Fruit fly (Drosophila melanogaster) whole organism, embryonic: ENCODE results near the gene cwo.
"Not testable (repeated sequence)": the region's sequence is repeated elsewhere in the genome, so short reads cannot be mapped to it uniquely, and the experiment has no call there.

Experiments
- B-H2 ChIP-seq: fragments of 200-800 bp; sonication (Bioruptor generic); optimal IDR thresholded peaks from 2 replicates; lab custom pipeline; 2018; ENCODE audit warnings: missing biosample characterization, mild to moderate bottlenecking, missing genetic modification characterization
- CG10209 ChIP-seq: fragments of 200-800 bp; sonication (Bioruptor generic); optimal IDR thresholded peaks from 3 replicates; lab custom pipeline; 2017; ENCODE audit warnings: missing biosample characterization, mild to moderate bottlenecking, missing genetic modification characterization, missing genetic modification reagents
- CG10274 ChIP-seq: fragments of 200-800 bp; sonication (Bioruptor generic); optimal IDR thresholded peaks from 3 replicates; lab custom pipeline; 2017; ENCODE audit warnings: missing biosample characterization, mild to moderate bottlenecking, missing genetic modification characterization
- CG10959 ChIP-seq: fragments of 200-800 bp; sonication (Bioruptor generic); IDR thresholded peaks from 2 replicates; pipeline ENCODE4 v1.3.6; 2022; ENCODE audit warnings: missing biosample characterization, missing genetic modification characterization
- CG1233 ChIP-seq: fragments of 200-800 bp; sonication (Bioruptor generic); optimal IDR thresholded peaks from 4 replicates; lab custom pipeline; 2018; ENCODE audit warnings: missing biosample characterization, mild to moderate bottlenecking, missing genetic modification characterization
- CG12942 ChIP-seq: fragments of 200-800 bp; sonication (Bioruptor generic); optimal IDR thresholded peaks from 3 replicates; lab custom pipeline; 2016; ENCODE audit warnings: missing biosample characterization, missing genetic modification characterization
- CG13123 ChIP-seq: fragments of 200-800 bp; sonication (Bioruptor generic); optimal IDR thresholded peaks from 2 replicates; lab custom pipeline; 2016; ENCODE audit warnings: missing biosample characterization, missing genetic modification characterization
- CG13894 ChIP-seq: fragments of 200-800 bp; sonication (Bioruptor generic); optimal IDR thresholded peaks from 3 replicates; lab custom pipeline; 2018; ENCODE audit warnings: missing biosample characterization, mild to moderate bottlenecking, missing genetic modification characterization, moderate library complexity
- CG14667 ChIP-seq: fragments of 200-800 bp; sonication (Bioruptor generic); IDR thresholded peaks from 2 replicates; pipeline ENCODE4 v1.3.6; 2022; ENCODE audit warnings: missing biosample characterization, missing genetic modification characterization
- CG14860 ChIP-seq: fragments of 200-800 bp; sonication (Bioruptor generic); IDR thresholded peaks from 3 replicates; pipeline ENCODE4 v1.3.6; 2022; ENCODE audit warnings: missing biosample characterization, missing genetic modification characterization; ENCODE audit not compliant: partially characterized antibody
- CG15514 ChIP-seq: fragments of 200-800 bp; sonication (Bioruptor generic); optimal IDR thresholded peaks from 3 replicates; lab custom pipeline; 2017; ENCODE audit warnings: missing biosample characterization, missing genetic modification characterization, mild to moderate bottlenecking, moderate library complexity, missing genetic modification reagents
- CG18599 ChIP-seq: fragments of 200-800 bp; sonication (Bioruptor generic); optimal IDR thresholded peaks from 3 replicates; lab custom pipeline; 2017; ENCODE audit warnings: missing biosample characterization, missing genetic modification characterization, mild to moderate bottlenecking, moderate library complexity, missing genetic modification reagents
- CG3163 ChIP-seq: fragments of 200-800 bp; sonication (Bioruptor generic); optimal IDR thresholded peaks from 3 replicates; lab custom pipeline; 2016; ENCODE audit warnings: missing biosample characterization, missing genetic modification characterization
- CG32767 ChIP-seq: fragments of 200-800 bp; sonication (Bioruptor generic); IDR thresholded peaks from 2 replicates; pipeline ENCODE4 v1.3.6; 2022; ENCODE audit warnings: missing biosample characterization, missing genetic modification characterization
- CG33557 ChIP-seq: fragments of 200-800 bp; sonication (Bioruptor generic); optimal IDR thresholded peaks from 2 replicates; lab custom pipeline; 2019; ENCODE audit warnings: missing biosample characterization, mild to moderate bottlenecking, missing genetic modification characterization, moderate library complexity
- CG6683 ChIP-seq: fragments of 200-800 bp; sonication (Bioruptor generic); optimal IDR thresholded peaks from 2 replicates; lab custom pipeline; 2017; ENCODE audit warnings: missing biosample characterization, mild to moderate bottlenecking, missing genetic modification characterization, missing genetic modification reagents
- CG7357 ChIP-seq: fragments of 200-800 bp; sonication (Bioruptor generic); IDR thresholded peaks from 3 replicates; pipeline ENCODE4 v1.3.6; 2022; ENCODE audit warnings: missing biosample characterization, missing genetic modification characterization
- CG7745 ChIP-seq: fragments of 200-800 bp; sonication (Bioruptor generic); optimal IDR thresholded peaks from 2 replicates; lab custom pipeline; 2018; ENCODE audit warnings: missing biosample characterization, mild to moderate bottlenecking, missing genetic modification characterization, moderate library complexity
- CG8765 ChIP-seq: fragments of 200-800 bp; sonication (Bioruptor generic); IDR thresholded peaks from 2 replicates; pipeline ENCODE4 v1.3.6; 2022; ENCODE audit warnings: missing biosample characterization, missing genetic modification characterization
- CG9932 ChIP-seq: fragments of 200-800 bp; sonication (Bioruptor generic); IDR thresholded peaks from 2 replicates; pipeline ENCODE4 v1.3.6; 2022; ENCODE audit warnings: missing biosample characterization, missing genetic modification characterization
- D19B ChIP-seq: fragments of 200-800 bp; sonication (Bioruptor generic); optimal IDR thresholded peaks from 2 replicates; lab custom pipeline; 2017; ENCODE audit warnings: missing biosample characterization, mild to moderate bottlenecking, missing genetic modification characterization
- Dek ChIP-seq: fragments of 200-800 bp; sonication (Bioruptor generic); optimal IDR thresholded peaks from 3 replicates; lab custom pipeline; 2019; ENCODE audit warnings: missing biosample characterization, mild to moderate bottlenecking, missing genetic modification characterization, moderate library complexity
- Dp ChIP-seq: fragments of 200-800 bp; sonication (Bioruptor generic); optimal IDR thresholded peaks from 2 replicates; lab custom pipeline; 2018; ENCODE audit warnings: missing biosample characterization, mild to moderate bottlenecking, missing genetic modification characterization, moderate library complexity
- Ets65A ChIP-seq: fragments of 200-800 bp; sonication (Bioruptor generic); peaks from one replicate; lab custom pipeline; 2016; ENCODE audit warnings: missing biosample characterization, missing genetic modification characterization
- Fer1 ChIP-seq: fragments of 200-800 bp; sonication (Bioruptor generic); optimal IDR thresholded peaks from 2 replicates; lab custom pipeline; 2017; ENCODE audit warnings: missing biosample characterization, mild to moderate bottlenecking, missing genetic modification characterization
- Hmr ChIP-seq: fragments of 200-800 bp; sonication (Bioruptor generic); optimal IDR thresholded peaks from 3 replicates; lab custom pipeline; 2017; ENCODE audit warnings: mild to moderate bottlenecking, missing biosample characterization, missing genetic modification reagents, missing genetic modification characterization
- Hr51 ChIP-seq, 2 experiments: fragments of 200-800 bp; sonication (Bioruptor generic); optimal IDR thresholded peaks; 2 replicates in 1 of 2; 3 replicates in 1 of 2; lab custom pipeline; 2016 to 2018; ENCODE audit warnings: missing biosample characterization in 2 of 2, missing genetic modification characterization in 2 of 2, mild to moderate bottlenecking in 1 of 2, moderate library complexity in 1 of 2
- ato ChIP-seq: fragments of 200-800 bp; sonication (Bioruptor generic); IDR thresholded peaks from 2 replicates; pipeline ENCODE4 v1.3.6; 2022; ENCODE audit warnings: missing biosample characterization, missing genetic modification characterization; ENCODE audit not compliant: partially characterized antibody
- bab2 ChIP-seq: fragments of 200-800 bp; sonication (Bioruptor generic); optimal IDR thresholded peaks from 2 replicates; lab custom pipeline; 2016; ENCODE audit warnings: missing biosample characterization, missing genetic modification characterization
- bbx ChIP-seq: fragments of 200-800 bp; sonication (Bioruptor generic); IDR thresholded peaks from 2 replicates; pipeline ENCODE4 v1.3.6; 2022; ENCODE audit warnings: missing biosample characterization, missing genetic modification characterization; ENCODE audit not compliant: partially characterized antibody
- chif ChIP-seq, 2 experiments: fragments of 200-800 bp; sonication (Bioruptor generic); optimal IDR thresholded peaks; 3 replicates each; lab custom pipeline; 2016; ENCODE audit warnings: missing biosample characterization in 2 of 2, missing genetic modification characterization in 2 of 2
- crol ChIP-seq: fragments of 200-800 bp; sonication (Bioruptor generic); IDR thresholded peaks from 2 replicates; pipeline ENCODE4 v1.3.6; 2022; ENCODE audit warnings: missing biosample characterization, missing genetic modification characterization
- ewg ChIP-seq: fragments of 200-800 bp; sonication (Bioruptor generic); optimal IDR thresholded peaks from 3 replicates; lab custom pipeline; 2017; ENCODE audit warnings: mild to moderate bottlenecking, missing biosample characterization, missing genetic modification reagents, missing genetic modification characterization
- exex ChIP-seq: fragments of 200-800 bp; sonication (Bioruptor generic); optimal IDR thresholded peaks from 4 replicates; lab custom pipeline; 2018; ENCODE audit warnings: missing biosample characterization, mild to moderate bottlenecking, missing genetic modification characterization, moderate library complexity
- hkb ChIP-seq, 2 experiments: fragments of 200-800 bp in 1 of 2; fragments of >200 bp in 1 of 2; sonication (Bioruptor generic) in 1 of 2; IDR thresholded peaks in 1 of 2; optimal IDR thresholded peaks in 1 of 2; 2 replicates each; pipeline versions ENCODE4 v1.3.6 to Lab custom; 2017 to 2022; ENCODE audit warnings: missing biosample characterization in 1 of 2, missing genetic modification characterization in 1 of 2
- insv ChIP-seq, 2 experiments: fragments of 200-800 bp; sonication (Bioruptor generic); optimal IDR thresholded peaks; 3 replicates each; lab custom pipeline; 2016 to 2018; ENCODE audit warnings: missing biosample characterization in 2 of 2, missing genetic modification characterization in 2 of 2
- nau ChIP-seq: fragments of 200-800 bp; sonication (Bioruptor generic); optimal IDR thresholded peaks from 3 replicates; lab custom pipeline; 2017; ENCODE audit warnings: missing biosample characterization, mild to moderate bottlenecking, missing genetic modification characterization, missing genetic modification reagents
- nmo ChIP-seq: fragments of 200-800 bp; sonication (Bioruptor generic); optimal IDR thresholded peaks from 2 replicates; lab custom pipeline; 2018; ENCODE audit warnings: missing biosample characterization, mild to moderate bottlenecking, missing genetic modification characterization, moderate library complexity
- otp ChIP-seq: fragments of 200-800 bp; sonication (Bioruptor generic); IDR thresholded peaks from 3 replicates; pipeline ENCODE4, ENCODE4 v1.3.6; 2022; ENCODE audit warnings: missing biosample characterization, missing genetic modification characterization
- salm ChIP-seq: fragments of 200-800 bp; sonication (Bioruptor generic); optimal IDR thresholded peaks from 2 replicates; lab custom pipeline; 2018; ENCODE audit warnings: missing biosample characterization, mild to moderate bottlenecking, missing genetic modification characterization
- sisA ChIP-seq: fragments of 200-800 bp; sonication (Bioruptor generic); IDR thresholded peaks from 2 replicates; pipeline ENCODE4 v1.3.6; 2022; ENCODE audit warnings: missing biosample characterization, missing genetic modification characterization
- sug ChIP-seq: fragments of 200-800 bp; optimal IDR thresholded peaks from 2 replicates; lab custom pipeline; 2019; ENCODE audit warnings: missing biosample characterization, mild to moderate bottlenecking, missing genetic modification characterization, moderate library complexity
- tll ChIP-seq, 2 experiments: fragments of 200-800 bp in 1 of 2; fragments of >200 bp in 1 of 2; sonication (Bioruptor generic) in 1 of 2; optimal IDR thresholded peaks; 2 replicates each; lab custom pipeline; 2017 to 2019; ENCODE audit warnings: missing biosample characterization in 2 of 2, missing genetic modification characterization in 2 of 2, mild to moderate bottlenecking in 1 of 2, moderate library complexity in 1 of 2
- tna ChIP-seq: fragments of 200-800 bp; sonication (Bioruptor generic); IDR thresholded peaks from 2 replicates; pipeline ENCODE4 v1.3.6; 2022; ENCODE audit warnings: missing biosample characterization, missing genetic modification characterization; ENCODE audit not compliant: partially characterized antibody

The cwo gene

dm6 chr3R:10340649-10341048 is 47.4 kb upstream of the cwo start, which contains the start of gene CG18545:
Gene CG18545, plus strand, starts transcription at chr3R:10340949.
- not testable (repeated sequence) for TF ChIP-seq nau (GFP tag; lab: Kevin White, UChicago); CG8765 (GFP tag; lab: Robert Waterston, UW); CG14860 (GFP tag; lab: Robert Waterston, UW)
- TF ChIP-seq, all 482 proteins: peak for 0; not testable (repeated sequence) for 482

DNA sequence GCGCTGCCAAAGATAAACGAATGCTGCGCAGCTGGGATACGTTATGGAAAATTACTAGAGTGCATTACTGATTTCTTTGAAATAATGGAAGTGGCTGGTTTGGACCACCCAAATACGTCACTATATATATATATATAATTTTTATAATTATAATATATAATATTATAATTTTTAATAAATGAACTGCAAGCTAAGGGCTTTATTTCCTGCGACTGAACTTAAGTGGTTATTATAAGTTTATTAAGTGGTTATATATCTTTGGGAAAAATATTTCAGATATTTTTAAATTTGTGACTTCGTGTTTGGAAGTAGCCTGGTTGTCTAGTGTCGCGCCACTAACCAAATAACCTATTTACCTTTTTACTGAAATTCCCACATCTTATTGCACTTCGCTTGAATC is 39.6 kb upstream of the cwo start, which contains the start of gene CG31406:
TSS of gene CG31406 (plus strand) at position 301 of the 400 bp plus-strand sequence.
- TF ChIP-seq bab2, Dp, D19B (GFP tag; lab: Kevin White, UChicago): not testable (repeated sequence)

DNA sequence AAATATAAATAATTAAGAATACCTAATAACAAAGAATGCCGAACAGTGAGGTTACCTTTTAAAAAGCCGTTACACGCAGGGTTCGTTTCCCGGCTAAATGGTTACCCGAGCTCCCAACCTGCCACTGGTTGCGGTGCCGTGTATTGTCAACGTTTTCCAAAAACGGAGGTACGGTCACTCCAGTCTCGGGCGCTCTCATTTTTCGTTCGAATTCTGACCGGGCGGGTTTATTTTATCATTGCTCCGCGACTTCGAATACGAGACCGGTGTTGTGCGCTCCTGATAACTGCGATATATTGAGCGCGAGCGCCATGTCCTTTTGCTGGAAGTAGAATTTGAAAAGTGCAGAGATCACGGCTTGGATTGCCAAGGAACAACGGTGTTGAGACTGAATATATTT is 38.1 kb upstream of the cwo start, which contains the start of gene jumu:
TSS of gene jumu (plus strand) at position 196 of the 400 bp plus-strand sequence.
- no peak for TF ChIP-seq exex (tag; lab: Kevin White, UChicago)
- TF ChIP-seq CG3163 (GFP tag; lab: Kevin White, UChicago) = no peak
- TF ChIP-seq CG13894 (tag; lab: Kevin White, UChicago) = peak; percentile 41
- TF ChIP-seq CG9932 (GFP tag; lab: Robert Waterston, UW) = no peak
- no peak for TF ChIP-seq tll (GFP tag; optimal IDR thresholded peaks at IDR 0.05; lab: Kevin White, UChicago)
- peak; percentile 90 for TF ChIP-seq CG15514 (GFP tag; lab: Kevin White, UChicago)
- no peak for TF ChIP-seq crol
- TF ChIP-seq CG32767 (GFP tag; lab: Robert Waterston, UW) = no peak
- no peak for TF ChIP-seq bbx (GFP tag; lab: Robert Waterston, UW)
- no peak for TF ChIP-seq CG33557 (GFP tag; lab: Kevin White, UChicago)
- TF ChIP-seq salm (tag; lab: Kevin White, UChicago) = no peak
- no peak for TF ChIP-seq CG1233
- TF ChIP-seq CG10959 = no peak
- peak; percentile 49 for TF ChIP-seq Dek
- TF ChIP-seq otp (GFP tag; lab: Robert Waterston, UW) = no peak
- TF ChIP-seq CG10209 (GFP tag; lab: Kevin White, UChicago) = no peak
- TF ChIP-seq CG18599 (GFP tag; lab: Kevin White, UChicago) = no peak
- TF ChIP-seq Hr51 (GFP tag; optimal IDR thresholded peaks at IDR 0.05; lab: Kevin White, UChicago) = peak in 1 of 2 experiments; percentile 31
- TF ChIP-seq CG12942 (GFP tag; lab: Kevin White, UChicago) = no peak
- TF ChIP-seq ato = no peak
- peak; percentile 18 for TF ChIP-seq hkb (optimal IDR thresholded peaks at IDR 0.05; lab: Kevin White, UChicago)
- no peak for TF ChIP-seq hkb (GFP tag; IDR thresholded peaks at IDR 0.05; lab: Robert Waterston, UW)
- TF ChIP-seq Fer1 = peak; percentile 25
- no peak for TF ChIP-seq CG7357 (GFP tag; lab: Robert Waterston, UW)
- TF ChIP-seq CG6683 = no peak
- TF ChIP-seq CG14860 (GFP tag; lab: Robert Waterston, UW) = no peak
- TF ChIP-seq CG13123 (GFP tag; lab: Kevin White, UChicago) = no peak
- peak; percentile 79 for TF ChIP-seq Hmr (GFP tag; lab: Kevin White, UChicago)
- peak; percentile 1 for TF ChIP-seq ewg (GFP tag; lab: Kevin White, UChicago)
- peak; percentile 45 for TF ChIP-seq nmo (GFP tag; lab: Kevin White, UChicago)
- TF ChIP-seq insv (GFP tag; optimal IDR thresholded peaks at IDR 0.05; lab: Kevin White, UChicago) = peak in 1 of 2 experiments; percentile 54
- TF ChIP-seq sisA (GFP tag; lab: Robert Waterston, UW) = no peak
- peak in 1 of 2 experiments; percentile 0 for TF ChIP-seq chif (GFP tag; optimal IDR thresholded peaks at IDR 0.05; lab: Kevin White, UChicago)
- no peak for TF ChIP-seq CG14667 (GFP tag; lab: Robert Waterston, UW)
- TF ChIP-seq B-H2 (GFP tag; lab: Kevin White, UChicago) = peak; percentile 47
- TF ChIP-seq CG10274 = no peak
- no peak for TF ChIP-seq tna (GFP tag; lab: Robert Waterston, UW)
- TF ChIP-seq sug (tag; lab: Kevin White, UChicago) = peak; percentile 41
- TF ChIP-seq Ets65A (GFP tag; lab: Kevin White, UChicago) = peak; percentile 83
- TF ChIP-seq CG7745 = no peak
